Fruit fly (Drosophila melanogaster) S2 (cell line): ENCODE results near the gene Tb.

Source experiments
- CG8478 ChIP-seq: fragments of >200 bp; optimal IDR thresholded peaks from 2 replicates; lab custom pipeline; 2018
- CTCF ChIP-seq, 2 experiments: fragments of >200 bp; optimal IDR thresholded peaks; 2 replicates each; lab custom pipeline; 2018

- TF ChIP-seq CTCF (optimal IDR thresholded peaks at IDR 0.05; lab: Kevin White, UChicago), result no peak
- no peak for TF ChIP-seq CG8478 (lab: Kevin White, UChicago)
These were observed 22.8 kb upstream of the Tb start, which contains the start of gene TwdlH for dm6 chr3R:26633432-26633831.
